Worm (Caenorhabditis elegans) whole organism, midembryonic: ENCODE data around the gene R08F11.4.

Experiments
- T22C8.4 ChIP-seq: fragments of 200-800 bp; sonication (Bioruptor generic); IDR thresholded peaks from 2 replicates; pipeline ENCODE4 v1.3.6; 2022; ENCODE audit warnings: missing genetic modification characterization, missing compliant biosample characterization
- cog-1 ChIP-seq: sonication (generic microtip); optimal IDR thresholded peaks from 2 replicates; lab custom pipeline; 2016; ENCODE audit warnings: missing genetic modification characterization, missing compliant biosample characterization
- flt-1 ChIP-seq: fragments of 200-800 bp; sonication (Bioruptor generic); IDR thresholded peaks from 2 replicates; pipeline ENCODE4 v1.3.6; 2022; ENCODE audit warnings: missing genetic modification characterization, missing compliant biosample characterization
- klf-2 ChIP-seq: fragments of 200-800 bp; sonication (Bioruptor generic); conservative IDR thresholded peaks from 2 replicates; pipeline ENCODE4 v1.3.6; 2022; ENCODE audit warnings: missing genetic modification reagents, missing genetic modification characterization, missing compliant biosample characterization
- med-1 ChIP-seq: sonication (generic microtip); optimal IDR thresholded peaks from 2 replicates; lab custom pipeline; 2017; ENCODE audit warnings: missing genetic modification characterization, mild to moderate bottlenecking, missing compliant biosample characterization, antibody characterized with exemption, missing genetic modification reagents; ENCODE audit not compliant: insufficient read depth
- ref-1 ChIP-seq: fragments of 200-800 bp; sonication (Bioruptor generic); conservative IDR thresholded peaks from 2 replicates; pipeline ENCODE4 v1.3.6; 2022; ENCODE audit warnings: missing genetic modification reagents, missing genetic modification characterization, missing compliant biosample characterization
- tab-1 ChIP-seq: fragments of 200-800 bp; sonication (Bioruptor generic); IDR thresholded peaks from 2 replicates; pipeline ENCODE4 v1.3.6; 2022; ENCODE audit warnings: missing genetic modification characterization, missing compliant biosample characterization
- ztf-23 ChIP-seq: fragments of 200-800 bp; sonication (Bioruptor generic); IDR thresholded peaks from 2 replicates; pipeline ENCODE4 v1.3.6; 2022; ENCODE audit warnings: missing genetic modification reagents, missing genetic modification characterization, missing compliant biosample characterization
- ztf-29 ChIP-seq: fragments of 200-800 bp; sonication (Bioruptor generic); IDR thresholded peaks from 2 replicates; pipeline ENCODE4 v1.3.6; 2022; ENCODE audit warnings: missing genetic modification reagents, missing genetic modification characterization, missing compliant biosample characterization

R08F11.4 gene

ce11 chrV:3805499-3805898 lies at the start of gene R08F11.4:
Gene R08F11.4, minus strand, starts transcription at chrV:3805527.
- no peak for TF ChIP-seq flt-1 (GFP tag; lab: Robert Waterston, UW)
- TF ChIP-seq cog-1 (tag; lab: Kevin White, UChicago): no peak
- TF ChIP-seq T22C8.4: no peak
- TF ChIP-seq klf-2 (GFP tag; lab: Robert Waterston, UW): no peak
- TF ChIP-seq med-1: no peak
- no peak for TF ChIP-seq tab-1 (GFP tag; lab: Robert Waterston, UW)

ce11 chrV:3854847-3855246 lies 49.5 kb upstream of the R08F11.4 start, which contains the start of gene nhr-186:
Gene nhr-186, minus strand, starts transcription at chrV:3854947.
- TF ChIP-seq cog-1 (tag; lab: Kevin White, UChicago): no peak
- TF ChIP-seq tab-1 (GFP tag; lab: Robert Waterston, UW): no peak
- TF ChIP-seq klf-2 (GFP tag; lab: Robert Waterston, UW): no peak
- no peak for TF ChIP-seq med-1
- TF ChIP-seq flt-1 (GFP tag; lab: Robert Waterston, UW): no peak
- TF ChIP-seq ztf-23: no peak
- TF ChIP-seq T22C8.4: no peak
- TF ChIP-seq ztf-29 (GFP tag; lab: Robert Waterston, UW): no peak
- TF ChIP-seq ref-1 (GFP tag; lab: Robert Waterston, UW): no peak

ce11 chrV:3851760-3852159 lies 46.4 kb upstream of the R08F11.4 start:
- TF ChIP-seq ztf-29 (GFP tag; lab: Robert Waterston, UW) (no peak), med-1 (no peak), T22C8.4 (no peak), ztf-23 (no peak), flt-1 (GFP tag; lab: Robert Waterston, UW) (no peak), cog-1 (tag; lab: Kevin White, UChicago) (no peak)

DNA sequence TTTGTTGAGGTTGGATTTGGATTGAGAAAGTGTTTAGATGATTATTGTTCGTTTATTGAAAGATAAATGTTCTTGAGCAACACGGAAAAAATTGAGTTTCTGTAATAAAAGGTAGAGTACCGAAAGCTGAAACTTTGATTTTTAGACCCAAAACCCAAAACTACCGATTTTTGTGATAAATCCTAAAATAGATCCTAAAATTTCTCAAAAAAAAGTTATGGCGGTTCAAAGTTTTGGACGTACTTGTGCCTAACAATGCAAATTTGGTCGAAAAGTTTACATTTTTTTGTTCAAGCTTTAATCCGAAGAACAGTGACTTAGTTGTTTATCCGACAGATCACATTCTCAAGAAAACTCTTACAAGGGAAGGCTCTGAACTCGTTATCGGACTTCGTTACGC lies 41.9 kb upstream of the R08F11.4 start, which contains the start of gene nhr-185:
Gene nhr-185 (minus strand): TSS at position 101 of the 400 bp plus-strand sequence.
- TF ChIP-seq med-1: no peak

DNA sequence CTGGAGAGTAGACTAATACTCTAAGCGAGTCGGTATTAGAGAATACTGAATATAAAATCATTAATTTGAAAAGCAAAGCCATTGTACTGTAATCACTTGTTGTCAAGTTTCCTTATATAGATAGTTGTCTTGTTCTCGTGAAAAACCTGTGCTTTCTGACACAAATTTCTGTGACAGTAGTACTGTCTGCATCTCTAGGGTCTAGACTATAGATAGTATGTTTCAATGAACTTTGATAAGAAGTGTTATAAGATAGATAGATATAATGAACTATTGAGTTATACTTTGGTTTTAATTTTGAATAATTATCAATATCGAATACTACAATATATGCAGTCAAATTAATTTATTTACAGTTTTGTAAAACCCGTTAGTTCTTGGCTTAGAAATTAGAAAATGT lies 38.6 kb upstream of the R08F11.4 start, which contains the start of gene ugt-32:
Gene ugt-32 (minus strand): TSS at position 82 of the 400 bp plus-strand sequence.
- TF ChIP-seq cog-1 (tag; lab: Kevin White, UChicago): no peak
- TF ChIP-seq med-1: no peak
- no peak for TF ChIP-seq tab-1 (GFP tag; lab: Robert Waterston, UW)
- TF ChIP-seq klf-2 (GFP tag; lab: Robert Waterston, UW): no peak
- no peak for TF ChIP-seq ztf-29 (GFP tag; lab: Robert Waterston, UW)
- TF ChIP-seq flt-1 (GFP tag; lab: Robert Waterston, UW): no peak
- no peak for TF ChIP-seq T22C8.4
- no peak for TF ChIP-seq ztf-23
- no peak for TF ChIP-seq ref-1 (GFP tag; lab: Robert Waterston, UW)

ce11 chrV:3841462-3841861 lies 36.1 kb upstream of the R08F11.4 start:
- no peak for TF ChIP-seq ztf-23

DNA sequence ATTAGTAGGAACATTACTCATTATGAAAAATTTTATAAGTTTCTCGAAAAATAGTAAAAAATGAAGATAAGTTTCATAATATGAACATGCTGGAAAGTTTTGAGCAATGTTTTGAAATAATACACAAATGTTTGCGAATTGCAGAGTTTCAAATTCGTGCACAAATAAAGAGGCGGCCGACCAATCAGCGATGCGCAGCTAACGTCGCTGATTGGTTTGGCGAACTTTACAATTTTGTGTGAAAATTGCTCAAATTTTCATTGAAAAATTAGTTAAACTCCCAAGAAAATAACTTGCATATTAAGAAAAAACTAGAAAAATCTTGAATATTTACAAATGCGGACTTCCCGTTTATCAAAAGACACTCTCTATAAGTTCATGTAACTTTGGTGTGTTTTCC lies 27.3 kb upstream of the R08F11.4 start:
- TF ChIP-seq tab-1 (GFP tag; lab: Robert Waterston, UW) (no peak), ztf-29 (GFP tag; lab: Robert Waterston, UW) (no peak), flt-1 (GFP tag; lab: Robert Waterston, UW) (no peak), ref-1 (GFP tag; lab: Robert Waterston, UW) (no peak), ztf-23 (no peak), T22C8.4 (no peak), med-1 (no peak), cog-1 (tag; lab: Kevin White, UChicago) (no peak), klf-2 (GFP tag; lab: Robert Waterston, UW) (no peak)

DNA sequence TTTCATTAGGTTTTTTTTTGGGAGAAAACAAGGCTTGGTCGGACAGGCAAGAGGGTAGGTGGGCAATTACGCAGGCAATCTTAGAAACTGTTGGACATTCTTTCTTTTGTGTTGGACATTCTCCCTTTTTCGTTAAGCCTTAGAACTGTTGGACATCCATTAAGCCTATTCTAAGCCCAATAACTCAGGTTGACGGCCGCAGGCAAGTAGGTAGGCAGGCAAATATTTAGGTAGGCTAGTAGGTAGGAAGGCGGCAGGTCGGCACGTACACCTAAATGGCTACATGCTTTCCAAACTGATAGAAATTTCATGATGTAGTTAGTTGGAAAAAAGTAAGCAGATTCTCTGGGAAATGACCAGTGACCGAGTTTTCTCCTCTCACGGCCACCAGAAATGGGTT lies 26.8 kb upstream of the R08F11.4 start:
- TF ChIP-seq cog-1 (tag; lab: Kevin White, UChicago) (no peak), ztf-23 (no peak), med-1 (no peak), klf-2 (GFP tag; lab: Robert Waterston, UW) (no peak), flt-1 (GFP tag; lab: Robert Waterston, UW) (no peak), ref-1 (GFP tag; lab: Robert Waterston, UW) (no peak), ztf-29 (GFP tag; lab: Robert Waterston, UW) (no peak), tab-1 (GFP tag; lab: Robert Waterston, UW) (no peak), T22C8.4 (no peak)

DNA sequence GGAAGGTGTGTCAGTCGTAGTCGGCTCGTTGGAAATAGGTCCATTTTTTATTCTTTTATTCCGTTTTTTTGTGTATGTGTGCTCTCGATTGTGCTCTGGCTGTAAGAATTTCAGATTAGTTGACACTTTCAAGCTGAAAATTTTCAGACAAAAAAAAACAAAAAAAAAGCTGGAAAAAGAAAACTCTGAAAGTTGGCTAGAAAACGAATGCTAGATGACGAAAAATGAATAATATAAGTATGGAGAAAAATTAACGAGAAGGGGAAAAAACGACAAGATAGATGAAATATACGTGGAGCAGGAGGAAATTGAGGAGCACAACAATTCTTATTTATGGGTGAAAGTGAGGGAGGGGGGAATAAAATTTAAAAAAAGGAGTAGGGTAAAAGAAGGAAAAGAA lies 26.3 kb upstream of the R08F11.4 start, which contains the start of gene H10D18.5:
Gene H10D18.5 (minus strand): TSS at position 101 of the 400 bp plus-strand sequence.
- TF ChIP-seq T22C8.4: no peak
- no peak for TF ChIP-seq ztf-29 (GFP tag; lab: Robert Waterston, UW)
- no peak for TF ChIP-seq flt-1 (GFP tag; lab: Robert Waterston, UW)
- no peak for TF ChIP-seq cog-1 (tag; lab: Kevin White, UChicago)
- no peak for TF ChIP-seq tab-1 (GFP tag; lab: Robert Waterston, UW)
- TF ChIP-seq klf-2 (GFP tag; lab: Robert Waterston, UW): no peak
- TF ChIP-seq med-1: no peak
- no peak for TF ChIP-seq ref-1 (GFP tag; lab: Robert Waterston, UW)
- TF ChIP-seq ztf-23: no peak

- no peak for TF ChIP-seq med-1
- no peak for TF ChIP-seq T22C8.4
- no peak for TF ChIP-seq cog-1 (tag; lab: Kevin White, UChicago)
- no peak for TF ChIP-seq flt-1 (GFP tag; lab: Robert Waterston, UW)
- no peak for TF ChIP-seq ref-1 (GFP tag; lab: Robert Waterston, UW)
- no peak for TF ChIP-seq ztf-23
- no peak for TF ChIP-seq ztf-29 (GFP tag; lab: Robert Waterston, UW)
- TF ChIP-seq klf-2 (GFP tag; lab: Robert Waterston, UW): no peak
- no peak for TF ChIP-seq tab-1 (GFP tag; lab: Robert Waterston, UW)
Measured at ce11 chrV:3825190-3825589, 19.9 kb upstream of the R08F11.4 start.

DNA sequence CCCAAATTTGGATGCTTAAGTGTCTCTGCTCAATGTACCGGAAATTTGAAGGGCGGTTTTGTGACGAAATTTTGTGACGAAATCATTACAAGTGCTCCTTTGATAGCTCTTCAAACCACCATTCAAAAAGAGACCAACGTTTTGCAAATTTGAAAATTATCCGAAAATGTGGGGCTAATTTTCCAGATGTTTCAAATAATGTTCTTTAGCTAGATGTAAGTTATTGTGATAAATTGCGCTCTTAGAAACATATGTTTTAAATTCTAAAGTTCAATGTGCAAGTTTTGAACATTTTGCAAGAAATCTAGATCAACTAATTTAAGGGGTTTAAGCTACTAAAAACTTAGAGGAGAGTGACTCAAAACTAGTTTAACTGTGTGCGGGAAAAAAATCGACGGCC lies 15.5 kb upstream of the R08F11.4 start:
- TF ChIP-seq ztf-29 (GFP tag; lab: Robert Waterston, UW): no peak
- no peak for TF ChIP-seq tab-1 (GFP tag; lab: Robert Waterston, UW)
- TF ChIP-seq ztf-23: no peak
- TF ChIP-seq T22C8.4: no peak
- TF ChIP-seq flt-1 (GFP tag; lab: Robert Waterston, UW): no peak
- TF ChIP-seq ref-1 (GFP tag; lab: Robert Waterston, UW): no peak
- TF ChIP-seq med-1: no peak
- TF ChIP-seq klf-2 (GFP tag; lab: Robert Waterston, UW): no peak
- TF ChIP-seq cog-1 (tag; lab: Kevin White, UChicago): no peak
